Fruit fly (Drosophila melanogaster): ENCODE data around the gene lectin-37Da.

The lectin-37Da gene

DNA sequence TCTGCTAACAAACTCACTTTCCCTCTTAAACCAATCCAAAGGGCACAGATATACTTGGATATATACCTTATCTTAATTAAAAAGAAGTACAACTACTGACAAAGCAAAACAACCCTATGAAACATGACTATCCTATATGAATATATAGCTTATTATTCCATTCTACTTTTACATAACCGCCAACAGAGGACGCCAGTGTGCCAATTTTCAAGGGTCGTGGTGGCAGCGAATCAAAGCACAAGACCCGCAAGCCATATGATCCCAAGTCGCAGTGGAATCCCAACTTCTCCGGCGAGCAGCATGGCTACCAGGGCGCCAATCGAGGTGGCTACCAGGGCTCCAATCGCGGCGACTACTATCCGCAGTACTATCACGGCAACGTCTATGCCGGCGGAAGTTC lies 35.8 kb upstream of the lectin-37Da start:
- TF ChIP-seq CG7101 (tag; optimal IDR thresholded peaks at IDR 0.05) (no peak), Clk (GFP tag; optimal IDR thresholded peaks at IDR 0.05) (no peak), ovo (GFP tag; optimal IDR thresholded peaks at IDR 0.05) (no peak), toe (GFP tag; optimal IDR thresholded peaks at IDR 0.05) (no peak), CG14711 (tag; optimal IDR thresholded peaks at IDR 0.05) (no peak), Crg-1 (GFP tag; optimal IDR thresholded peaks at IDR 0.05) (no peak), CG5204 (GFP tag; optimal IDR thresholded peaks at IDR 0.05) (no peak), pad (GFP tag; optimal IDR thresholded peaks at IDR 0.05) (no peak), Hr96 (GFP tag; optimal IDR thresholded peaks at IDR 0.05) (no peak), cic (GFP tag; optimal IDR thresholded peaks at IDR 0.05) (no peak), CG33017 (tag; optimal IDR thresholded peaks at IDR 0.05) (no peak), Mnt (GFP tag; optimal IDR thresholded peaks at IDR 0.05) (no peak), CG12768 (GFP tag; optimal IDR thresholded peaks at IDR 0.05) (no peak), tj (GFP tag; optimal IDR thresholded peaks at IDR 0.05) (no peak), CG1620 (GFP tag; optimal IDR thresholded peaks at IDR 0.05) (no peak), cnc (optimal IDR thresholded peaks at IDR 0.05) (no peak), kay (GFP tag; ENCODE audit: borderline replicate concordance) (no peak), CG7045 (GFP tag; optimal IDR thresholded peaks at IDR 0.05) (no peak), CG11617 (GFP tag; optimal IDR thresholded peaks at IDR 0.05) (no peak), bab1 (GFP tag; optimal IDR thresholded peaks at IDR 0.05) (no peak)

- TF ChIP-seq toe (GFP tag; optimal IDR thresholded peaks at IDR 0.05) (no peak), kay (GFP tag; ENCODE audit: borderline replicate concordance) (peak; percentile 62), cic (GFP tag; optimal IDR thresholded peaks at IDR 0.05) (peak; percentile 55)
These were observed 31.9 kb upstream of the lectin-37Da start, which contains the start of gene fon for dm6 chr2L:19386106-19386715. fon (minus strand) TSS chr2L:19386205.

DNA sequence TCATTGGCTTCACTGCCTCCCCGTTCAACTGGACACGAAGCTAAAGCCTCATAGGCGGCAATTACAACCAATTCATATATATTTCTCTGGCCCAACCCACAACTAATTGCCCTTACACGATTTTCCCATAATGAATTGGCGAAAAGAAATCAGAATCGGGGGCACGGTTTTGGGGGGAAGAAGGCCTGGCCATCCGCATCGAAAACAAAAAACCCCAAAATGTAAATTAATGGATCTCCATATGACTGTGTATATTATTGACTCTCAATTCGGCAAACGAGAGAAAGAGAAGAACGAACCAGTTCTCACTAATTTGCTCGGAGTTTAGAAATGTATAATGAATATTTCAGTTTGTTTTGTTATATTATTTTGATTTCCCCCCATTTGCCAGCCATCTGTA lies 29.2 kb upstream of the lectin-37Da start:
- no peak for TF ChIP-seq CG7101 (tag; optimal IDR thresholded peaks at IDR 0.05)
- no peak for TF ChIP-seq CG1620 (GFP tag; optimal IDR thresholded peaks at IDR 0.05)
- TF ChIP-seq CG7045 (GFP tag; optimal IDR thresholded peaks at IDR 0.05), result no peak
- no peak for TF ChIP-seq Hr96 (GFP tag; optimal IDR thresholded peaks at IDR 0.05)
- no peak for TF ChIP-seq kay (GFP tag; ENCODE audit: borderline replicate concordance)
- no peak for TF ChIP-seq CG5204 (GFP tag; optimal IDR thresholded peaks at IDR 0.05)
- TF ChIP-seq CG33017 (tag; optimal IDR thresholded peaks at IDR 0.05), result no peak
- no peak for TF ChIP-seq bab1 (GFP tag; optimal IDR thresholded peaks at IDR 0.05)
- TF ChIP-seq cic (GFP tag; optimal IDR thresholded peaks at IDR 0.05), result no peak
- no peak for TF ChIP-seq CG14711 (tag; optimal IDR thresholded peaks at IDR 0.05)
- no peak for TF ChIP-seq tj (GFP tag; optimal IDR thresholded peaks at IDR 0.05)
- no peak for TF ChIP-seq Crg-1 (GFP tag; optimal IDR thresholded peaks at IDR 0.05)
- no peak for TF ChIP-seq Mnt (GFP tag; optimal IDR thresholded peaks at IDR 0.05)
- TF ChIP-seq toe (GFP tag; optimal IDR thresholded peaks at IDR 0.05), result no peak
- TF ChIP-seq cnc (optimal IDR thresholded peaks at IDR 0.05), result no peak

dm6 chr2L:19389749-19390148 lies 28.4 kb upstream of the lectin-37Da start, which contains the start of gene CG17549:
CG17549 (minus strand) TSS chr2L:19390075.
- TF ChIP-seq Crg-1 (GFP tag; optimal IDR thresholded peaks at IDR 0.05) (no peak), CG11617 (GFP tag; optimal IDR thresholded peaks at IDR 0.05) (no peak), cnc (optimal IDR thresholded peaks at IDR 0.05) (no peak), CG12768 (GFP tag; optimal IDR thresholded peaks at IDR 0.05) (no peak), ovo (GFP tag; optimal IDR thresholded peaks at IDR 0.05) (no peak), CG33017 (tag; optimal IDR thresholded peaks at IDR 0.05) (no peak), CG1620 (GFP tag; optimal IDR thresholded peaks at IDR 0.05) (no peak), bab1 (GFP tag; optimal IDR thresholded peaks at IDR 0.05) (no peak), Clk (GFP tag; optimal IDR thresholded peaks at IDR 0.05) (no peak), CG7045 (GFP tag; optimal IDR thresholded peaks at IDR 0.05) (no peak), toe (GFP tag; optimal IDR thresholded peaks at IDR 0.05) (no peak), pad (GFP tag; optimal IDR thresholded peaks at IDR 0.05) (no peak), tj (GFP tag; optimal IDR thresholded peaks at IDR 0.05) (no peak), CG5204 (GFP tag; optimal IDR thresholded peaks at IDR 0.05) (no peak), CG14711 (tag; optimal IDR thresholded peaks at IDR 0.05) (no peak), CG7101 (tag; optimal IDR thresholded peaks at IDR 0.05) (no peak), kay (GFP tag; ENCODE audit: borderline replicate concordance) (no peak), Mnt (GFP tag; optimal IDR thresholded peaks at IDR 0.05) (no peak)

- TF ChIP-seq cic (GFP tag; optimal IDR thresholded peaks at IDR 0.05) (no peak), ovo (GFP tag; optimal IDR thresholded peaks at IDR 0.05) (no peak), Mnt (GFP tag; optimal IDR thresholded peaks at IDR 0.05) (no peak)
These were observed 24.4 kb upstream of the lectin-37Da start, which contains the start of gene CG31798 for dm6 chr2L:19393703-19394210. CG31798 (plus strand) TSS chr2L:19394160.

dm6 chr2L:19397617-19398316 lies 20.4 kb upstream of the lectin-37Da start:
- TF ChIP-seq cnc (optimal IDR thresholded peaks at IDR 0.05) (no peak), tj (GFP tag; optimal IDR thresholded peaks at IDR 0.05) (no peak), CG5204 (GFP tag; optimal IDR thresholded peaks at IDR 0.05) (peak; percentile 40), CG11617 (GFP tag; optimal IDR thresholded peaks at IDR 0.05) (peak; percentile 42), ovo (GFP tag; optimal IDR thresholded peaks at IDR 0.05) (no peak), kay (GFP tag; ENCODE audit: borderline replicate concordance) (no peak), CG12768 (GFP tag; optimal IDR thresholded peaks at IDR 0.05) (peak; percentile 68), Mnt (GFP tag; optimal IDR thresholded peaks at IDR 0.05) (no peak), Crg-1 (GFP tag; optimal IDR thresholded peaks at IDR 0.05) (no peak), pad (GFP tag; optimal IDR thresholded peaks at IDR 0.05) (no peak), toe (GFP tag; optimal IDR thresholded peaks at IDR 0.05) (peak; percentile 53), CG33017 (tag; optimal IDR thresholded peaks at IDR 0.05) (peak; percentile 29), Clk (GFP tag; optimal IDR thresholded peaks at IDR 0.05) (peak; percentile 21), bab1 (GFP tag; optimal IDR thresholded peaks at IDR 0.05) (no peak), CG1620 (GFP tag; optimal IDR thresholded peaks at IDR 0.05) (no peak), CG7045 (GFP tag; optimal IDR thresholded peaks at IDR 0.05) (peak; percentile 23), Hr96 (GFP tag; optimal IDR thresholded peaks at IDR 0.05) (peak; percentile 43), CG14711 (tag; optimal IDR thresholded peaks at IDR 0.05) (no peak), cic (GFP tag; optimal IDR thresholded peaks at IDR 0.05) (peak; percentile 2), CG7101 (tag; optimal IDR thresholded peaks at IDR 0.05) (peak; percentile 48)

Data from whole organism, adult.